Worm (Caenorhabditis elegans) whole organism, young adult: ENCODE results near the gene W06D12.6.

Experiments used
- B0035.1 ChIP-seq: sonication (generic microtip); optimal IDR thresholded peaks from 2 replicates; lab custom pipeline; 2016; ENCODE audit warnings: missing genetic modification characterization, mild to moderate bottlenecking, missing compliant biosample characterization, missing genotype, missing genetic modification reagents
- C06A6.2 ChIP-seq: fragments of 200-800 bp; sonication (Bioruptor generic); conservative IDR thresholded peaks from 2 replicates; pipeline ENCODE4 v1.3.6; 2022; ENCODE audit warnings: missing genetic modification characterization, missing compliant biosample characterization
- D2030.7 ChIP-seq: fragments of 200-800 bp; sonication (Bioruptor generic); IDR thresholded peaks from 2 replicates; pipeline ENCODE4 v1.3.6; 2022; ENCODE audit warnings: missing genetic modification reagents, missing genetic modification characterization, missing compliant biosample characterization
- F10E7.11 ChIP-seq: sonication (generic microtip); optimal IDR thresholded peaks from 2 replicates; lab custom pipeline; 2017; ENCODE audit warnings: mild to moderate bottlenecking, missing genetic modification characterization, moderate library complexity, missing compliant biosample characterization
- F22D6.2 ChIP-seq: sonication (generic microtip); optimal IDR thresholded peaks from 2 replicates; lab custom pipeline; 2016; ENCODE audit warnings: mild to moderate bottlenecking, missing genetic modification characterization, missing compliant biosample characterization
- F49E8.2 ChIP-seq: sonication (generic microtip); optimal IDR thresholded peaks from 3 replicates; lab custom pipeline; 2017; ENCODE audit warnings: missing genetic modification characterization, mild to moderate bottlenecking, missing compliant biosample characterization, antibody characterized with exemption, moderate library complexity; ENCODE audit not compliant: insufficient read depth
- F52B5.7 ChIP-seq: sonication (generic microtip); optimal IDR thresholded peaks from 2 replicates; lab custom pipeline; 2016; ENCODE audit warnings: mild to moderate bottlenecking, missing genetic modification characterization, missing compliant biosample characterization
- F57C9.4 ChIP-seq: sonication (generic microtip); optimal IDR thresholded peaks from 2 replicates; lab custom pipeline; 2017; ENCODE audit warnings: mild to moderate bottlenecking, missing genetic modification characterization, missing compliant biosample characterization
- T07F8.4 ChIP-seq: sonication (generic microtip); optimal IDR thresholded peaks from 2 replicates; lab custom pipeline; 2016; ENCODE audit warnings: mild to moderate bottlenecking, missing genetic modification characterization, moderate library complexity, missing compliant biosample characterization
- Y53F4B.3 ChIP-seq: fragments of 200-800 bp; sonication (Bioruptor generic); IDR thresholded peaks from 2 replicates; pipeline ENCODE4 v1.3.6; 2022; ENCODE audit warnings: missing genetic modification reagents, missing genetic modification characterization, missing compliant biosample characterization
- ZK185.1 ChIP-seq: sonication (generic microtip); optimal IDR thresholded peaks from 2 replicates; lab custom pipeline; 2016; ENCODE audit warnings: mild to moderate bottlenecking, missing genetic modification characterization, missing compliant biosample characterization; ENCODE audit not compliant: poor library complexity, severe bottlenecking
- akir-1 ChIP-seq: fragments of 200-800 bp; sonication (Bioruptor generic); optimal IDR thresholded peaks from 2 replicates; lab custom pipeline; 2018; ENCODE audit warnings: mild to moderate bottlenecking, missing genetic modification characterization, moderate library complexity, missing compliant biosample characterization
- aptf-3 ChIP-seq: fragments of 200-800 bp; sonication (Bioruptor generic); IDR thresholded peaks from 2 replicates; pipeline ENCODE4 v1.3.6; 2022; ENCODE audit warnings: missing genetic modification characterization, missing compliant biosample characterization
- atf-7 ChIP-seq: sonication (generic microtip); optimal IDR thresholded peaks from 2 replicates; lab custom pipeline; 2017; ENCODE audit warnings: mild to moderate bottlenecking, missing genetic modification characterization, missing compliant biosample characterization
- attf-6 ChIP-seq: fragments of 200-800 bp; sonication (Bioruptor generic); IDR thresholded peaks from 2 replicates; pipeline ENCODE4 v1.3.6; 2022; ENCODE audit warnings: missing genetic modification reagents, missing genetic modification characterization, missing compliant biosample characterization
- bed-1 ChIP-seq: fragments of 200-800 bp; sonication (Bioruptor generic); IDR thresholded peaks from 2 replicates; pipeline ENCODE4 v1.3.6; 2022; ENCODE audit warnings: missing genetic modification reagents, missing genetic modification characterization, missing compliant biosample characterization
- ccch-3 ChIP-seq: fragments of 200-800 bp; sonication (Bioruptor generic); optimal IDR thresholded peaks from 2 replicates; lab custom pipeline; 2018; ENCODE audit warnings: mild to moderate bottlenecking, missing genetic modification characterization, missing compliant biosample characterization
- cebp-1 ChIP-seq, 2 experiments: fragments of 200-800 bp in 1 of 2; sonication (Bioruptor generic) in 1 of 2; sonication (generic microtip) in 1 of 2; IDR thresholded peaks in 1 of 2; optimal IDR thresholded peaks in 1 of 2; 2 replicates each; pipeline versions ENCODE4 v1.3.6 to Lab custom; 2017 to 2022; ENCODE audit warnings: missing compliant biosample characterization in 2 of 2, missing genetic modification characterization in 2 of 2, mild to moderate bottlenecking in 1 of 2, missing genetic modification reagents in 1 of 2, moderate library complexity in 1 of 2
- ceh-40 ChIP-seq: fragments of 200-800 bp; sonication (Bioruptor generic); IDR thresholded peaks from 2 replicates; pipeline ENCODE4 v1.3.6; 2022; ENCODE audit warnings: missing genetic modification characterization, missing compliant biosample characterization
- chd-7 ChIP-seq: sonication (generic microtip); optimal IDR thresholded peaks from 2 replicates; lab custom pipeline; 2016; ENCODE audit warnings: mild to moderate bottlenecking, missing genetic modification characterization, moderate library complexity, missing compliant biosample characterization
- dox-1 ChIP-seq: fragments of 200-800 bp; sonication (Bioruptor generic); IDR thresholded peaks from 2 replicates; pipeline ENCODE4 v1.3.6; 2022; ENCODE audit warnings: missing genetic modification reagents, missing genetic modification characterization, missing compliant biosample characterization
- efl-1 ChIP-seq: fragments of 150-350 bp; optimal IDR thresholded peaks from 2 replicates; lab custom pipeline; 2014; ENCODE audit warnings: missing biosample characterization, missing genetic modification reagents, missing genetic modification characterization
- ets-4 ChIP-seq: fragments of 200-800 bp; sonication (Bioruptor generic); optimal IDR thresholded peaks from 2 replicates; lab custom pipeline; 2018; ENCODE audit warnings: mild to moderate bottlenecking, missing genetic modification characterization, missing compliant biosample characterization
- gei-17 ChIP-seq: fragments of 200-800 bp; sonication (Bioruptor generic); optimal IDR thresholded peaks from 2 replicates; lab custom pipeline; 2018; ENCODE audit warnings: mild to moderate bottlenecking, missing genetic modification characterization, missing compliant biosample characterization
- hmg-1.2 ChIP-seq: fragments of 200-800 bp; sonication (Bioruptor generic); IDR thresholded peaks from 2 replicates; pipeline ENCODE4 v1.3.6; 2022; ENCODE audit warnings: missing genetic modification reagents, missing genetic modification characterization, missing compliant biosample characterization
- let-526 ChIP-seq: fragments of 200-800 bp; sonication (Bioruptor generic); IDR thresholded peaks from 2 replicates; pipeline ENCODE4 v1.3.6; 2022; ENCODE audit warnings: missing genetic modification reagents, missing genetic modification characterization, missing compliant biosample characterization
- lin-35 ChIP-seq, 3 experiments: fragments of 150-350 bp in 2 of 3; sonication (generic microtip) in 1 of 3; optimal IDR thresholded peaks; 2 replicates each; lab custom pipeline; 2014 to 2018; ENCODE audit warnings: missing biosample characterization in 3 of 3, missing genetic modification characterization in 3 of 3, missing genetic modification reagents in 3 of 3
- lin-40 ChIP-seq: sonication (generic microtip); optimal IDR thresholded peaks from 2 replicates; lab custom pipeline; 2016; ENCODE audit warnings: missing genetic modification characterization, mild to moderate bottlenecking, missing compliant biosample characterization, missing genotype, missing genetic modification reagents
- lir-1 ChIP-seq: fragments of 200-800 bp; sonication (Bioruptor generic); conservative IDR thresholded peaks from 2 replicates; pipeline ENCODE4 v1.3.6; 2022; ENCODE audit warnings: missing genetic modification reagents, missing genetic modification characterization, missing compliant biosample characterization
- mel-28 ChIP-seq: sonication (generic microtip); optimal IDR thresholded peaks from 2 replicates; lab custom pipeline; 2016; ENCODE audit warnings: borderline replicate concordance, mild to moderate bottlenecking, missing genetic modification characterization, missing compliant biosample characterization
- nfya-2 ChIP-seq: fragments of 200-800 bp; sonication (Bioruptor generic); IDR thresholded peaks from 2 replicates; pipeline ENCODE4 v1.3.6; 2022; ENCODE audit warnings: missing genetic modification reagents, missing genetic modification characterization, missing compliant biosample characterization
- nfyb-1 ChIP-seq: fragments of 200-800 bp; sonication (Bioruptor generic); IDR thresholded peaks from 2 replicates; pipeline ENCODE4 v1.3.6; 2022; ENCODE audit warnings: missing genetic modification reagents, missing genetic modification characterization, missing compliant biosample characterization
- nhr-80 ChIP-seq: sonication (generic microtip); optimal IDR thresholded peaks from 2 replicates; lab custom pipeline; 2016; ENCODE audit warnings: missing genetic modification characterization, missing compliant biosample characterization
- pha-4 ChIP-seq: fragments of 150-350 bp; sonication (generic microtip); optimal IDR thresholded peaks from 2 replicates; lab custom pipeline; 2014; ENCODE audit warnings: missing biosample characterization, missing genetic modification reagents, missing genetic modification characterization
- rcor-1 ChIP-seq: fragments of 200-800 bp; sonication (Bioruptor generic); IDR thresholded peaks from 2 replicates; pipeline ENCODE4 v1.3.6; 2022; ENCODE audit warnings: missing genetic modification reagents, missing genetic modification characterization, missing compliant biosample characterization
- sptf-2 ChIP-seq: fragments of 200-800 bp; sonication (Bioruptor generic); optimal IDR thresholded peaks from 2 replicates; lab custom pipeline; 2018; ENCODE audit warnings: mild to moderate bottlenecking, missing genetic modification characterization, missing compliant biosample characterization
- unc-130 ChIP-seq: sonication (generic microtip); optimal IDR thresholded peaks from 2 replicates; lab custom pipeline; 2016; ENCODE audit warnings: missing genetic modification reagents, missing genetic modification characterization, missing compliant biosample characterization
- unc-62 ChIP-seq: fragments of 150-350 bp; optimal IDR thresholded peaks from 2 replicates; lab custom pipeline; 2014; ENCODE audit warnings: missing biosample characterization, missing genetic modification reagents, missing genetic modification characterization
- xnd-1 ChIP-seq: sonication (generic microtip); optimal IDR thresholded peaks from 2 replicates; lab custom pipeline; 2016; ENCODE audit warnings: missing genotype, missing genetic modification reagents, missing genetic modification characterization, missing compliant biosample characterization
- zim-3 ChIP-seq: sonication (generic microtip); optimal IDR thresholded peaks from 2 replicates; lab custom pipeline; 2017; ENCODE audit warnings: mild to moderate bottlenecking, missing genetic modification characterization, moderate library complexity, missing compliant biosample characterization
- ztf-18 ChIP-seq: sonication (generic microtip); optimal IDR thresholded peaks from 2 replicates; lab custom pipeline; 2016; ENCODE audit warnings: missing genotype, mild to moderate bottlenecking, missing genetic modification characterization, missing compliant biosample characterization
- ztf-22 ChIP-seq: fragments of 200-800 bp; sonication (Bioruptor generic); optimal IDR thresholded peaks from 2 replicates; lab custom pipeline; 2018; ENCODE audit warnings: mild to moderate bottlenecking, missing genetic modification characterization, moderate library complexity, missing compliant biosample characterization
- ztf-26 ChIP-seq: sonication (generic microtip); optimal IDR thresholded peaks from 2 replicates; lab custom pipeline; 2017; ENCODE audit warnings: missing genetic modification characterization, missing compliant biosample characterization

Gene W06D12.6

DNA sequence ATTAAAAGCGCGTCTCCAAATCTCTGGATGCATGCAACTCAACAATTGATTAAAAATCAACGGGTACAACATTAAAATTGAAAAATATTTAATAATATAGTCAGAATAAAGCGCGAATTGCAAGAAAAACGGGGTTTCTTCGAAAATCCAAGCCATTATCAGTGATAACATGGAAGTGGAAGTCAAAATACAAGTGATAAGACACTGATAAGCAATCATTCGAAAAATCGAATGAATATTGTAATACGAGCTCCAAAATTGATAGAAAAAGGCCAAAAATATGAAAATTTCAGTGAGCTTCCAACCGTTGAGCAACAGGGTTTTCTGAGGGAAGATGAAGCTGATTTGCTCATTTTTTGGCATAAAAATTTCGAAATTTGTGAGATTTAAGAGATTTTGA is 11.7 kb upstream of the W06D12.6 start:
- TF ChIP-seq dox-1 (GFP tag; lab: Robert Waterston, UW) (no peak), mel-28 (tag; lab: Kevin White, UChicago) (no peak), F22D6.2 (tag; lab: Kevin White, UChicago) (no peak), bed-1 (GFP tag; lab: Robert Waterston, UW) (no peak), attf-6 (no peak), pha-4 (tag; lab: Kevin White, UChicago) (no peak), rcor-1 (GFP tag; lab: Robert Waterston, UW) (no peak), nfya-2 (GFP tag; lab: Robert Waterston, UW) (no peak), B0035.1 (tag; lab: Kevin White, UChicago) (no peak), unc-62 (GFP tag; lab: Kevin White, UChicago) (no peak), chd-7 (tag; lab: Kevin White, UChicago) (no peak), ccch-3 (GFP tag; lab: Kevin White, UChicago) (no peak), akir-1 (no peak), cebp-1 (GFP tag; IDR thresholded peaks at IDR 0.05; lab: Robert Waterston, UW) (no peak), cebp-1 (tag; optimal IDR thresholded peaks at IDR 0.05; lab: Kevin White, UChicago) (no peak), F49E8.2 (tag; lab: Kevin White, UChicago) (no peak), xnd-1 (tag; lab: Kevin White, UChicago) (no peak)
- TF ChIP-seq, all 124 proteins: peak for 0

DNA sequence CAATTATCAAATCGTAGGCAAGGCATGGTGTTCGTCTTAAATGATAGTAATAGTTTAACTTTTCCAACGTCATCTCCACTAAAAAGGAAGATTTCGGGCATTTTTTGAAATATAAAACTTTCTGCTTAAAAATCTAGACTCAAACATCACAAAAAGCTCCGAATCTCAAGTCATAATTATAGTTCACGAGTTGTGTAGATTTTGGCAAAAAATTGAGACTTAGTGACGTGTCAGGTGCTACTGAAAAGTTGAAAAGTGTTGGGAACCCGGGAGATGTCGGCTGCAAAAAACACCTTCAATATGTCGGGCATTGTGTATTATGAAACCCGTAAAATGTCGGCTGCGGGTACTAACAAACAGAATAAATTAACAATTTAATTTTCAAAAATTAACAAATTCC is 10.1 kb upstream of the W06D12.6 start, which contains the start of gene Y26G10.1:
Gene Y26G10.1, minus strand, starts transcription at position 101 of the 400 bp plus-strand sequence.
- TF ChIP-seq lir-1 (GFP tag; lab: Robert Waterston, UW) (no peak), ets-4 (GFP tag; lab: Kevin White, UChicago) (no peak), zim-3 (tag; lab: Kevin White, UChicago) (no peak), nfyb-1 (GFP tag; lab: Robert Waterston, UW) (no peak), hmg-1.2 (GFP tag; lab: Robert Waterston, UW) (no peak), akir-1 (no peak)

DNA sequence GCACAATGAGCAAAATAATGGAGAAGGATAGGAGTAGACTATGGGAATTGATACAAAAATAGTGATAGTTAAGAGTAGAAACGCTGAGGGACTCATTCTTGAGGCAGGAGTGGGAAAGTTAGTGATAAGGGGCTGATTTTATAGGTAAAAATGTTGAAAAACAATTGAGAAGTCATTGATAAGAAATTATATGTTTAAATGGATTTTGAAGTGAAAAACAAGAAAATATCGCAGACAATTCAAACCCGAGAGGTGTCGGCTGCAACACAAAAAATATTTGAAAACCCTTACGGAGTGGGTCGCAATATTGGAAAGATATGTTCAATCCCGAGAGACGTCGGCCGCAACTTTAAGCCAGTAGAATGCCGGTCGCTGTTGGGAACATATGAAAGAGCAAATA is 9.2 kb upstream of the W06D12.6 start, which contains the start of gene spp-29:
Gene spp-29, minus strand, starts transcription at position 101 of the 400 bp plus-strand sequence.
- TF ChIP-seq efl-1 (GFP tag; lab: Kevin White, UChicago) (no peak), bed-1 (GFP tag; lab: Robert Waterston, UW) (no peak), atf-7 (tag; lab: Kevin White, UChicago) (no peak), nfya-2 (GFP tag; lab: Robert Waterston, UW) (no peak), ccch-3 (GFP tag; lab: Kevin White, UChicago) (no peak), D2030.7 (no peak), rcor-1 (GFP tag; lab: Robert Waterston, UW) (no peak), ztf-22 (GFP tag; lab: Kevin White, UChicago) (no peak), unc-130 (GFP tag; lab: Kevin White, UChicago) (no peak), nhr-80 (tag; lab: Kevin White, UChicago) (no peak), aptf-3 (GFP tag; lab: Robert Waterston, UW) (no peak), attf-6 (no peak)

DNA sequence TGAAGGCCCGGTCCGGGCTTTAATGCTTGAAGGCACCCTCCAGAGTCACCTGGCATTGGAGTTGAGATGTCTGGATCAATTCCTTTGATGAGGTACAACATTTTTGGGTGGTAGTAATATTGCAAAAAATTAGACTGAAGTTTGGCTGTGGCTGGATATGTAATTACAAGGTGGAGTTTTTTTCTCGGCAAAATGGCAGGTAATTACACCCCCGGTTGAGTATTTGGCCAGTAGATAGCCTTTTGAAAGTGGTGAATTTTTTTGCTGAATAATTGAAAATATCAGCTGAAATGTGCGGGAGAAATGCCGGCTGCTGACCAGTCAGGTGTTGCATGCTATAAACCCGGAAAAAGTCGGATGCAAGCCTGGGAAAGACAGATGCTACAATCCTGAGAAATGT is 6.8 kb upstream of the W06D12.6 start, which contains the start of gene Y26G10.4:
Gene Y26G10.4, minus strand, starts transcription at position 101 of the 400 bp plus-strand sequence.
- TF ChIP-seq dox-1 (GFP tag; lab: Robert Waterston, UW) (no peak), T07F8.4 (tag; lab: Kevin White, UChicago) (no peak), sptf-2 (GFP tag; lab: Kevin White, UChicago) (no peak), ztf-26 (no peak), let-526 (no peak), ceh-40 (GFP tag; lab: Robert Waterston, UW) (no peak), ztf-18 (tag; lab: Kevin White, UChicago) (no peak), gei-17 (GFP tag; lab: Kevin White, UChicago) (no peak), F49E8.2 (tag; lab: Kevin White, UChicago) (no peak), lin-40 (tag; lab: Kevin White, UChicago) (no peak), F52B5.7 (no peak), F10E7.11 (no peak), lin-35 (GFP tag; optimal IDR thresholded peaks at IDR 0.05; lab: Kevin White, UChicago) (no peak), Y53F4B.3 (no peak), F57C9.4 (tag; lab: Kevin White, UChicago) (no peak), ZK185.1 (tag; lab: Kevin White, UChicago) (no peak), C06A6.2 (GFP tag; lab: Robert Waterston, UW) (no peak)
